Worm (Caenorhabditis elegans): ENCODE measurements around the gene ifd-2.

Gene ifd-2

DNA sequence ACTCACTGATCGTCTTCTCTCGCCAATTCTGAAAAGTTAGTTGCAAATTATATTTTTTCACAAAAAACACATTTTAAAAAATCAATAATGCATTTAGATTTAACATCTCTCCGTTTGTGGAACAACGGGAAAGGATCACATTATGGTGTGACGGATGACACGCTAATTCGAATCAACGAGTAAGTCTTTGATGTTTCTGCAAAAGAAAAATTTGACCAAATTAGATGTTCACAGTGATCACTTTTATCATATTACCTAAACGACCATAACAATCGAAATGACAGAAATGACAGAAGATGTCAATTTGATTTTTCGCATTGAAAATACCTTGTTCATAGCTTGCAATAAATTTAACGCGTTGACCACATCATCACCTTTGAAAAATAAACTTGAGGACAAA is 45.6 kb upstream of the ifd-2 start:
- TF ChIP-seq zip-11 (GFP tag; IDR thresholded peaks at IDR 0.05) (no peak), F37D6.2 (tag; optimal IDR thresholded peaks at IDR 0.05) (no peak), gei-8 (GFP tag; optimal IDR thresholded peaks at IDR 0.05) (no peak), fkh-10 (GFP tag; optimal IDR thresholded peaks at IDR 0.05) (no peak), T20F7.1 (GFP tag; optimal IDR thresholded peaks at IDR 0.05) (no peak), ctbp-1 (GFP tag; IDR thresholded peaks at IDR 0.05) (no peak), jun-1 (tag; optimal IDR thresholded peaks at IDR 0.05) (no peak), egl-43 (GFP tag; IDR thresholded peaks at IDR 0.05) (no peak), php-3 (GFP tag; IDR thresholded peaks at IDR 0.05) (no peak), R02D3.7 (tag; optimal IDR thresholded peaks at IDR 0.05) (no peak), lin-38 (GFP tag; IDR thresholded peaks at IDR 0.05) (no peak), skn-1 (tag; optimal IDR thresholded peaks at IDR 0.05) (no peak), nhr-25 (tag; optimal IDR thresholded peaks at IDR 0.05; ENCODE audit: borderline replicate concordance, insufficient read depth) (no peak), dmd-8 (GFP tag; IDR thresholded peaks at IDR 0.05) (no peak)

ce11 chrX:859401-859800 is 43.7 kb upstream of the ifd-2 start, which contains the start of gene F56F10.2:
TSS of gene F56F10.2 (plus strand) at chrX:859615.
- TF ChIP-seq rbr-2 (tag; optimal IDR thresholded peaks at IDR 0.05): peak; percentile 24
- TF ChIP-seq mep-1 (tag; optimal IDR thresholded peaks at IDR 0.05): peak; percentile 23
- TF ChIP-seq duxl-1 (tag; optimal IDR thresholded peaks at IDR 0.05; ENCODE audit: poor library complexity): no peak
- TF ChIP-seq hlh-30 (tag; optimal IDR thresholded peaks at IDR 0.05; ENCODE audit: insufficient read depth): peak; percentile 28
- TF ChIP-seq F49E8.2 (tag; optimal IDR thresholded peaks at IDR 0.05; ENCODE audit: borderline replicate concordance): no peak

DNA sequence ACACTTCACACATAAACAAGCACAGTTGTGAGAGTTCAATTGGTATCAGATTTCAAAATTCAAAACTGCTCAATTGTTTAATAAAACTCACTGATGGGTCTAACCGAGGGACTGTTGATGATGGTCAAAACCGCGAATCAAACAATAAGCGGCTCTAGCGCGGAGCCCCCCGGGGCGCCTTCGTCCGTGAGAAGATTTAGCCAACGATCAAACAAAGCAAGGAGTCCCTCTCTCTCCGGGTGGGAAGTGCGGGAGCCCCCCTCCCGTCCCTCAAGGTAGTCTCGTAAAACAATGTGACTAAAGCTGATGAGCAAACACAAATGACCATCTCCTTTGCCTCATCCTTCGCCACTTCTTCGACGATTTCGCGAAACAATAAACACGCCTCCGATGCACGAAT is 41.9 kb upstream of the ifd-2 start:
- peak in 1 of 2 experiments; percentile 81 for TF ChIP-seq unc-62 (GFP tag; optimal IDR thresholded peaks at IDR 0.05 in 1 of 2)
- no peak for TF ChIP-seq unc-62 (tag; optimal IDR thresholded peaks at IDR 0.05)
- no peak for TF ChIP-seq zip-11 (GFP tag; IDR thresholded peaks at IDR 0.05)
- TF ChIP-seq set-16 (GFP tag; IDR thresholded peaks at IDR 0.05): peak; percentile 58
- TF ChIP-seq nhr-48 (tag; optimal IDR thresholded peaks at IDR 0.05): no peak

ce11 chrX:853604-854003 is 37.9 kb upstream of the ifd-2 start:
- TF ChIP-seq unc-62 (GFP tag; optimal IDR thresholded peaks at IDR 0.05 in 1 of 2) (peak in 1 of 2 experiments; percentile 93), unc-62 (tag; optimal IDR thresholded peaks at IDR 0.05) (no peak), dmd-6 (GFP tag; IDR thresholded peaks at IDR 0.05) (no peak)

ce11 chrX:852739-853268 is 37.1 kb upstream of the ifd-2 start:
- peak in 1 of 2 experiments; percentile 82 for TF ChIP-seq unc-62 (GFP tag; optimal IDR thresholded peaks at IDR 0.05 in 1 of 2)
- no peak for TF ChIP-seq unc-62 (tag; optimal IDR thresholded peaks at IDR 0.05)
- no peak for TF ChIP-seq ZK337.2 (GFP tag; IDR thresholded peaks at IDR 0.05)

DNA sequence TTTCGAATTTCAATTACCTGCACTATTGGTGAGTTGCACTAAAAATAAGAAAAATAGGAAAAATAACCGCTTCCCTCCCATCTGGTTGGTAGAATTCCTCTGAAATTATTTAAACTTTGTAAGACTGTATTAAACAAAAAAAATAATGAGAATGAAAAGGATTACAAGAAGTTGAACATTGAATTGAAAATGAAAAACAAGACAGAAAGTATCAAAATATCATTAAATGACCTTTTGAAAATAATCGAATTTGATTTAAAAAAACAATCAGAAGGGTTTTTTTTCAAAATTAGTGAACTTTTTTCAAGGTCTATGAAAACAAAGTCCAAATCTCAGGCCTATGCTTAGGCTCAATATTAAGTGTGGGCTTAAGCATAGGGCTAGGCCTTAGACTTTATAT is 35.7 kb upstream of the ifd-2 start, which contains the start of gene igcm-1:
TSS of gene igcm-1 (minus strand) at position 101 of the 400 bp plus-strand sequence.
- TF ChIP-seq ces-1 (GFP tag; optimal IDR thresholded peaks at IDR 0.05): no peak
- no peak for TF ChIP-seq nhr-48 (tag; optimal IDR thresholded peaks at IDR 0.05)
- no peak for TF ChIP-seq tag-97 (GFP tag; IDR thresholded peaks at IDR 0.05)

DNA sequence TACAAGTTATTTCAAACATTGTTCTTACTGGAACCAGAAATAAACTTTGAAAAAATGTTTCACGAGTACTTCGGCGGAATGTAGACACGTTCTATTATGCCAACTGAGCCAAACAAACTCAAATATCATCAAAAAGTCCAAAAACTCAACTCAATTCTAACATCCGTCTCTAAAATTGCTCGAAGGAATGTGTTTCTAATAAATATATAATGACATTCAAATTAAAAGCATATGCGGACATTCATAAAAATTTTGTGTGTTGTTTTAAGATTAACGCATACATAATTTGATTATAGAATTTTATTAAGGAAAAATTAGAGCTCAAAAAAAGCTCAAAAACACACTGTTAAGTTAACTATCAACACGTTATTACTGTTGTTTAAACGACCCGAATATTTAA is 29.7 kb upstream of the ifd-2 start:
- TF ChIP-seq hmg-1.1 (GFP tag; IDR thresholded peaks at IDR 0.05): no peak
- TF ChIP-seq nhr-77 (tag; optimal IDR thresholded peaks at IDR 0.05): no peak
- TF ChIP-seq dpl-1 (GFP tag; optimal IDR thresholded peaks at IDR 0.05): no peak
- TF ChIP-seq ctbp-1 (GFP tag; IDR thresholded peaks at IDR 0.05): no peak
- TF ChIP-seq tra-1 (GFP tag; IDR thresholded peaks at IDR 0.05): no peak
- no peak for TF ChIP-seq saeg-2 (GFP tag; IDR thresholded peaks at IDR 0.05)
- no peak for TF ChIP-seq aha-1 (tag)
- TF ChIP-seq lin-39 (tag; optimal IDR thresholded peaks at IDR 0.05): no peak
- no peak for TF ChIP-seq nhr-10 (tag; optimal IDR thresholded peaks at IDR 0.05)
- no peak for TF ChIP-seq zip-2 (tag; optimal IDR thresholded peaks at IDR 0.05)
- no peak for TF ChIP-seq tag-97 (GFP tag; IDR thresholded peaks at IDR 0.05)
- TF ChIP-seq pha-4 (GFP tag; IDR thresholded peaks at IDR 0.05): no peak
- no peak for TF ChIP-seq pha-4 (tag; optimal IDR thresholded peaks at IDR 0.05)
- no peak for TF ChIP-seq ceh-20 (GFP tag; IDR thresholded peaks at IDR 0.05)
- no peak for TF ChIP-seq duxl-1 (tag; optimal IDR thresholded peaks at IDR 0.05; ENCODE audit: poor library complexity)
- no peak for TF ChIP-seq nhr-41 (GFP tag; IDR thresholded peaks at IDR 0.05)
- no peak for TF ChIP-seq dmd-6 (GFP tag; IDR thresholded peaks at IDR 0.05)

Measured in whole organism, L4 larva.